Worm (Caenorhabditis elegans) whole organism, L2 larva: ENCODE measurements around the gene srw-2.

Experiments used
- C34F6.9 ChIP-seq: fragments of 150-350 bp; optimal IDR thresholded peaks from 2 replicates; lab custom pipeline; 2014; ENCODE audit warnings: missing biosample characterization, missing genetic modification characterization
- F13H6.1 ChIP-seq: sonication (generic microtip); optimal IDR thresholded peaks from 2 replicates; lab custom pipeline; 2016; ENCODE audit warnings: missing genetic modification characterization, missing compliant biosample characterization
- R02D3.7 ChIP-seq: fragments of 150-350 bp; optimal IDR thresholded peaks from 2 replicates; lab custom pipeline; 2014; ENCODE audit warnings: missing biosample characterization, missing genetic modification characterization
- Y55F3AM.14 ChIP-seq: fragments of 200-800 bp; sonication (Bioruptor generic); optimal IDR thresholded peaks from 2 replicates; lab custom pipeline; 2018; ENCODE audit warnings: mild to moderate bottlenecking, missing genetic modification characterization, missing compliant biosample characterization
- alr-1 ChIP-seq: fragments of 150-350 bp; optimal IDR thresholded peaks from 2 replicates; lab custom pipeline; 2014; ENCODE audit warnings: missing biosample characterization, missing genetic modification characterization
- aly-2 ChIP-seq: fragments of 150-350 bp; optimal IDR thresholded peaks from 2 replicates; lab custom pipeline; 2014; ENCODE audit warnings: missing biosample characterization, missing genetic modification characterization
- ama-1 ChIP-seq: fragments of 150-350 bp; optimal IDR thresholded peaks from 2 replicates; lab custom pipeline; 2018; ENCODE audit warnings: inconsistent platforms
- ceh-16 ChIP-seq: fragments of 150-350 bp; optimal IDR thresholded peaks from 2 replicates; lab custom pipeline; 2014; ENCODE audit warnings: missing biosample characterization, missing genetic modification characterization
- ceh-82 ChIP-seq: fragments of 150-350 bp; optimal IDR thresholded peaks from 2 replicates; lab custom pipeline; 2014; ENCODE audit warnings: missing biosample characterization, missing genetic modification characterization
- crh-2 ChIP-seq: sonication (generic microtip); optimal IDR thresholded peaks from 2 replicates; lab custom pipeline; 2017; ENCODE audit warnings: missing biosample characterization, missing genetic modification characterization
- elt-1 ChIP-seq: fragments of 150-350 bp; optimal IDR thresholded peaks from 2 replicates; lab custom pipeline; 2014; ENCODE audit warnings: missing biosample characterization, missing genetic modification characterization
- elt-3 ChIP-seq: sonication (generic microtip); optimal IDR thresholded peaks from 2 replicates; lab custom pipeline; 2017; ENCODE audit warnings: missing biosample characterization, missing genetic modification characterization
- fos-1 ChIP-seq: fragments of 150-350 bp; optimal IDR thresholded peaks from 2 replicates; lab custom pipeline; 2014; ENCODE audit warnings: missing biosample characterization, missing genetic modification characterization
- lin-11 ChIP-seq: fragments of 150-350 bp; sonication (generic microtip); optimal IDR thresholded peaks from 2 replicates; lab custom pipeline; 2014; ENCODE audit warnings: missing biosample characterization, missing genetic modification characterization, inconsistent platforms, mixed read lengths
- lin-13 ChIP-seq: fragments of 150-350 bp; optimal IDR thresholded peaks from 2 replicates; lab custom pipeline; 2014; ENCODE audit warnings: missing biosample characterization, missing genetic modification reagents, missing genetic modification characterization
- lin-39 ChIP-seq: fragments of 150-350 bp; optimal IDR thresholded peaks from 2 replicates; lab custom pipeline; 2014; ENCODE audit warnings: missing biosample characterization, missing genetic modification reagents, missing genetic modification characterization
- lsy-2 ChIP-seq, 2 experiments: fragments of 150-350 bp in 1 of 2; sonication (generic microtip) in 1 of 2; optimal IDR thresholded peaks; 2 replicates each; lab custom pipeline; 2014 to 2017; ENCODE audit warnings: missing biosample characterization in 2 of 2, missing genetic modification characterization in 2 of 2
- mbf-1 ChIP-seq: sonication (generic microtip); optimal IDR thresholded peaks from 2 replicates; lab custom pipeline; 2017; ENCODE audit warnings: missing biosample characterization, missing genetic modification characterization
- nhr-10 ChIP-seq: sonication (generic microtip); optimal IDR thresholded peaks from 2 replicates; lab custom pipeline; 2017; ENCODE audit warnings: missing biosample characterization, missing genetic modification characterization
- nhr-11 ChIP-seq: fragments of 150-350 bp; optimal IDR thresholded peaks from 2 replicates; lab custom pipeline; 2014; ENCODE audit warnings: missing biosample characterization, missing genetic modification characterization
- nhr-12 ChIP-seq: fragments of 150-350 bp; optimal IDR thresholded peaks from 2 replicates; lab custom pipeline; 2014; ENCODE audit warnings: missing biosample characterization, missing genetic modification characterization
- nhr-23 ChIP-seq: fragments of 150-350 bp; optimal IDR thresholded peaks from 2 replicates; lab custom pipeline; 2014; ENCODE audit warnings: missing biosample characterization, missing genetic modification reagents, missing genetic modification characterization
- nhr-237 ChIP-seq: fragments of 150-350 bp; optimal IDR thresholded peaks from 2 replicates; lab custom pipeline; 2014; ENCODE audit warnings: missing biosample characterization, missing genetic modification characterization
- nhr-25 ChIP-seq: fragments of 150-350 bp; sonication (generic microtip); optimal IDR thresholded peaks from 3 replicates; lab custom pipeline; 2014; ENCODE audit warnings: missing biosample characterization, missing genetic modification characterization
- nhr-6 ChIP-seq: fragments of 150-350 bp; optimal IDR thresholded peaks from 2 replicates; lab custom pipeline; 2014; ENCODE audit warnings: missing biosample characterization, missing genetic modification characterization
- peb-1 ChIP-seq: fragments of 150-350 bp; optimal IDR thresholded peaks from 2 replicates; lab custom pipeline; 2014; ENCODE audit warnings: missing biosample characterization, missing genetic modification characterization
- sem-4 ChIP-seq: fragments of 150-350 bp; optimal IDR thresholded peaks from 2 replicates; lab custom pipeline; 2014; ENCODE audit warnings: missing biosample characterization, missing genetic modification reagents, missing genetic modification characterization
- skn-1 ChIP-seq: sonication (generic microtip); optimal IDR thresholded peaks from 2 replicates; lab custom pipeline; 2017; ENCODE audit warnings: missing biosample characterization, missing genetic modification characterization
- sma-3 ChIP-seq: sonication (generic microtip); optimal IDR thresholded peaks from 2 replicates; lab custom pipeline; 2016; ENCODE audit warnings: missing genetic modification reagents, missing genetic modification characterization, missing compliant biosample characterization
- snpc-4 ChIP-seq: fragments of 150-350 bp; optimal IDR thresholded peaks from 2 replicates; lab custom pipeline; 2014; ENCODE audit warnings: missing biosample characterization, missing genetic modification characterization
- unc-55 ChIP-seq: fragments of 150-350 bp; sonication (generic microtip); optimal IDR thresholded peaks from 3 replicates; lab custom pipeline; 2014; ENCODE audit warnings: missing biosample characterization, missing genetic modification reagents, missing genetic modification characterization
- unc-62 ChIP-seq: fragments of 150-350 bp; optimal IDR thresholded peaks from 2 replicates; lab custom pipeline; 2014; ENCODE audit warnings: missing biosample characterization, missing genetic modification reagents, missing genetic modification characterization
- zag-1 ChIP-seq: fragments of 150-350 bp; optimal IDR thresholded peaks from 2 replicates; lab custom pipeline; 2014; ENCODE audit warnings: missing biosample characterization, missing genetic modification characterization
- ztf-1 ChIP-seq: fragments of 200-800 bp; sonication (Bioruptor generic); conservative IDR thresholded peaks from 2 replicates; pipeline ENCODE4 v1.3.6; 2022; ENCODE audit warnings: missing genetic modification characterization, missing compliant biosample characterization
- ztf-11 ChIP-seq: sonication (generic microtip); optimal IDR thresholded peaks from 2 replicates; lab custom pipeline; 2017; ENCODE audit warnings: missing biosample characterization, missing genetic modification characterization
- ztf-4 ChIP-seq: fragments of 150-350 bp; optimal IDR thresholded peaks from 2 replicates; lab custom pipeline; 2014; ENCODE audit warnings: missing biosample characterization, missing genetic modification characterization

The srw-2 gene

DNA sequence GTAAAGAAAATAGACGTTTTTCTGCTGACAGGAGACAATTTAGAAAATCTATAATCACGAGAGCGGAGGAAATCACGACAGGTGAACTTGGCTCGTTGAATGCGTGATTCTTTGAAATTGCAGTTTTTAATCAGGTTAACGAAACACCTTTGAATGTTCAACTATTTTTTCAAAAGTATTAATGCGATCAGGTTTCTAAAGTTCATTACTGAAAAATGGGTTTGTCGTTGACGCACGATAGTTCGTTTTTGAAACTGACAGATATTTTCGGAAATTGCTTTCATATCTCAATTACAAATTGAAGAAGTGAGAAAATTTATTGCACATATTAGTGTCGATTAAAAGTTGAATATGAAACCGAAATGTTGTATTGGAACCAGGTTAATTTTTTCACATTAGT lies 14.7 kb upstream of the srw-2 start, which contains the start of gene F54E2.5:
TSS of gene F54E2.5 (minus strand) at position 101 of the 400 bp plus-strand sequence.
- TF ChIP-seq ceh-82 (tag; lab: Kevin White, UChicago) (no peak), sma-3 (GFP tag; lab: Kevin White, UChicago) (no peak)

- TF ChIP-seq C34F6.9 (tag; lab: Kevin White, UChicago) (no peak), lin-11 (tag; lab: Kevin White, UChicago) (no peak), mbf-1 (no peak), alr-1 (tag; lab: Kevin White, UChicago) (no peak), fos-1 (tag; lab: Kevin White, UChicago) (no peak), zag-1 (tag; lab: Kevin White, UChicago) (no peak), nhr-11 (tag; lab: Kevin White, UChicago) (no peak), skn-1 (no peak), elt-1 (tag; lab: Kevin White, UChicago) (no peak), Y55F3AM.14 (GFP tag; lab: Kevin White, UChicago) (no peak), crh-2 (tag; lab: Kevin White, UChicago) (no peak), F13H6.1 (no peak), peb-1 (tag; lab: Kevin White, UChicago) (no peak)
Measured at ce11 chrV:2818117-2818516, 12.6 kb upstream of the srw-2 start, which contains the start of gene srt-34. Gene srt-34, minus strand, starts transcription at chrV:2818217.

- TF ChIP-seq ztf-1 = no peak
- no peak for TF ChIP-seq lin-13
- TF ChIP-seq elt-1 (tag; lab: Kevin White, UChicago) = no peak
- TF ChIP-seq sem-4 (tag; lab: Kevin White, UChicago) = no peak
- no peak for TF ChIP-seq mbf-1
- TF ChIP-seq ceh-82 (tag; lab: Kevin White, UChicago) = no peak
- TF ChIP-seq nhr-23 (tag; lab: Kevin White, UChicago) = no peak
- TF ChIP-seq nhr-12 (tag; lab: Kevin White, UChicago) = no peak
- TF ChIP-seq lsy-2 (tag; optimal IDR thresholded peaks at IDR 0.05; lab: Kevin White, UChicago) = no peak
- no peak for TF ChIP-seq nhr-25
- TF ChIP-seq peb-1 (tag; lab: Kevin White, UChicago) = no peak
- TF ChIP-seq ceh-16 = no peak
- no peak for TF ChIP-seq lin-39 (tag; lab: Kevin White, UChicago)
- TF ChIP-seq nhr-6 (tag; lab: Kevin White, UChicago) = no peak
- no peak for TF ChIP-seq ama-1 (lab: Kevin White, UChicago)
Measured at ce11 chrV:2821618-2822272, 8.9 kb upstream of the srw-2 start, which contains the start of gene srh-36. Gene srh-36, minus strand, starts transcription at chrV:2821668.

- TF ChIP-seq ztf-4 (no peak), ceh-16 (no peak), nhr-237 (no peak), elt-3 (no peak), unc-55 (GFP tag; lab: Kevin White, UChicago) (no peak), ztf-11 (tag; lab: Kevin White, UChicago) (no peak), aly-2 (no peak), alr-1 (tag; lab: Kevin White, UChicago) (no peak), R02D3.7 (tag; lab: Kevin White, UChicago) (no peak), F13H6.1 (no peak), lin-11 (tag; lab: Kevin White, UChicago) (no peak), snpc-4 (tag; lab: Kevin White, UChicago) (no peak), nhr-23 (tag; lab: Kevin White, UChicago) (no peak), peb-1 (tag; lab: Kevin White, UChicago) (no peak)
- TF ChIP-seq, all 48 proteins: peak for 0
Measured at ce11 chrV:2825978-2826377, 4.7 kb upstream of the srw-2 start.

DNA sequence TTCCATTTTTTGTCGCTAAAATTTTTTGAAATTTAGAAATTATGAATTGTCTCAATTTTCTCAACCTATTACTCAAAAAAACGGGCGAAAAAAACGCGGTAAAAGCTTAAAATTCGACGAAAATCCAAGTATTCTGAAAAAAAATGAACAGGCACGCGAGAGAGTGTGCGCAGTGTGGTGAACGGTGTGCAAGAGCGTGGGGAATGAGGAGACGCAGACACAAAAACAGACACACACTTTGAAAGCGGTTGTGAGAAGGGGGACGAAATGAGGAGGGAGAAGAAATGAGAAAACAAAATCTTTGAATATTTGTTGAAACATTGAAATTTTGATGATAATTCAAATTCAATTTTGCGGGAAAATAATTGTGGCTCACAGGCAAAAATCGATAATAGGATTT lies 3.9 kb upstream of the srw-2 start, which contains the start of gene T03D3.5:
TSS of gene T03D3.5 (minus strand) at position 21 of the 400 bp plus-strand sequence.
- TF ChIP-seq ztf-1 = no peak
- TF ChIP-seq fos-1 (tag; lab: Kevin White, UChicago) = no peak
- TF ChIP-seq peb-1 (tag; lab: Kevin White, UChicago) = no peak
- TF ChIP-seq unc-62 (GFP tag; lab: Kevin White, UChicago) = no peak
- no peak for TF ChIP-seq R02D3.7 (tag; lab: Kevin White, UChicago)
- no peak for TF ChIP-seq nhr-12 (tag; lab: Kevin White, UChicago)
- no peak for TF ChIP-seq zag-1 (tag; lab: Kevin White, UChicago)
- TF ChIP-seq ceh-16 = no peak
- no peak for TF ChIP-seq elt-3
- no peak for TF ChIP-seq nhr-10 (tag; lab: Kevin White, UChicago)
- TF ChIP-seq crh-2 (tag; lab: Kevin White, UChicago) = no peak
- no peak for TF ChIP-seq unc-55 (GFP tag; lab: Kevin White, UChicago)
- no peak for TF ChIP-seq lin-39 (tag; lab: Kevin White, UChicago)
- no peak for TF ChIP-seq ztf-4
- TF ChIP-seq elt-1 (tag; lab: Kevin White, UChicago) = no peak
